Worm (Caenorhabditis elegans) whole organism, L2 larva: ENCODE results near the gene fbxa-202.

Experiments used
- C34F6.9 ChIP-seq: fragments of 150-350 bp; optimal IDR thresholded peaks from 2 replicates; lab custom pipeline; 2014; ENCODE audit warnings: missing biosample characterization, missing genetic modification characterization
- F13H6.1 ChIP-seq: sonication (generic microtip); optimal IDR thresholded peaks from 2 replicates; lab custom pipeline; 2016; ENCODE audit warnings: missing genetic modification characterization, missing compliant biosample characterization
- R02D3.7 ChIP-seq: fragments of 150-350 bp; optimal IDR thresholded peaks from 2 replicates; lab custom pipeline; 2014; ENCODE audit warnings: missing biosample characterization, missing genetic modification characterization
- Y55F3AM.14 ChIP-seq: fragments of 200-800 bp; sonication (Bioruptor generic); optimal IDR thresholded peaks from 2 replicates; lab custom pipeline; 2018; ENCODE audit warnings: mild to moderate bottlenecking, missing genetic modification characterization, missing compliant biosample characterization
- ZK546.5 ChIP-seq: sonication (generic microtip); optimal IDR thresholded peaks from 2 replicates; lab custom pipeline; 2017; ENCODE audit warnings: missing biosample characterization, missing genetic modification characterization
- alr-1 ChIP-seq: fragments of 150-350 bp; optimal IDR thresholded peaks from 2 replicates; lab custom pipeline; 2014; ENCODE audit warnings: missing biosample characterization, missing genetic modification characterization
- aly-2 ChIP-seq: fragments of 150-350 bp; optimal IDR thresholded peaks from 2 replicates; lab custom pipeline; 2014; ENCODE audit warnings: missing biosample characterization, missing genetic modification characterization
- ama-1 ChIP-seq: fragments of 150-350 bp; optimal IDR thresholded peaks from 2 replicates; lab custom pipeline; 2018; ENCODE audit warnings: inconsistent platforms
- blmp-1 ChIP-seq: sonication (generic microtip); optimal IDR thresholded peaks from 2 replicates; lab custom pipeline; 2017; ENCODE audit warnings: missing genetic modification characterization, mild to moderate bottlenecking, missing compliant biosample characterization, antibody characterized with exemption, moderate library complexity; ENCODE audit not compliant: insufficient read depth
- ceh-16 ChIP-seq: fragments of 150-350 bp; optimal IDR thresholded peaks from 2 replicates; lab custom pipeline; 2014; ENCODE audit warnings: missing biosample characterization, missing genetic modification characterization
- ceh-82 ChIP-seq: fragments of 150-350 bp; optimal IDR thresholded peaks from 2 replicates; lab custom pipeline; 2014; ENCODE audit warnings: missing biosample characterization, missing genetic modification characterization
- crh-2 ChIP-seq: sonication (generic microtip); optimal IDR thresholded peaks from 2 replicates; lab custom pipeline; 2017; ENCODE audit warnings: missing biosample characterization, missing genetic modification characterization
- dmd-4 ChIP-seq: sonication (generic microtip); optimal IDR thresholded peaks from 2 replicates; lab custom pipeline; 2017; ENCODE audit warnings: missing biosample characterization, missing genetic modification characterization
- elt-1 ChIP-seq: fragments of 150-350 bp; optimal IDR thresholded peaks from 2 replicates; lab custom pipeline; 2014; ENCODE audit warnings: missing biosample characterization, missing genetic modification characterization
- fos-1 ChIP-seq: fragments of 150-350 bp; optimal IDR thresholded peaks from 2 replicates; lab custom pipeline; 2014; ENCODE audit warnings: missing biosample characterization, missing genetic modification characterization
- lin-13 ChIP-seq: fragments of 150-350 bp; optimal IDR thresholded peaks from 2 replicates; lab custom pipeline; 2014; ENCODE audit warnings: missing biosample characterization, missing genetic modification reagents, missing genetic modification characterization
- lin-39 ChIP-seq: fragments of 150-350 bp; optimal IDR thresholded peaks from 2 replicates; lab custom pipeline; 2014; ENCODE audit warnings: missing biosample characterization, missing genetic modification reagents, missing genetic modification characterization
- lsy-2 ChIP-seq, 2 experiments: fragments of 150-350 bp in 1 of 2; sonication (generic microtip) in 1 of 2; optimal IDR thresholded peaks; 2 replicates each; lab custom pipeline; 2014 to 2017; ENCODE audit warnings: missing biosample characterization in 2 of 2, missing genetic modification characterization in 2 of 2
- mab-5 ChIP-seq: fragments of 150-350 bp; optimal IDR thresholded peaks from 2 replicates; lab custom pipeline; 2014; ENCODE audit warnings: missing biosample characterization, missing genetic modification characterization
- nhr-11 ChIP-seq: fragments of 150-350 bp; optimal IDR thresholded peaks from 2 replicates; lab custom pipeline; 2014; ENCODE audit warnings: missing biosample characterization, missing genetic modification characterization
- nhr-12 ChIP-seq: fragments of 150-350 bp; optimal IDR thresholded peaks from 2 replicates; lab custom pipeline; 2014; ENCODE audit warnings: missing biosample characterization, missing genetic modification characterization
- nhr-21 ChIP-seq: fragments of 150-350 bp; optimal IDR thresholded peaks from 2 replicates; lab custom pipeline; 2014; ENCODE audit warnings: missing biosample characterization, missing genetic modification characterization
- nhr-237 ChIP-seq: fragments of 150-350 bp; optimal IDR thresholded peaks from 2 replicates; lab custom pipeline; 2014; ENCODE audit warnings: missing biosample characterization, missing genetic modification characterization
- nhr-6 ChIP-seq: fragments of 150-350 bp; optimal IDR thresholded peaks from 2 replicates; lab custom pipeline; 2014; ENCODE audit warnings: missing biosample characterization, missing genetic modification characterization
- peb-1 ChIP-seq: fragments of 150-350 bp; optimal IDR thresholded peaks from 2 replicates; lab custom pipeline; 2014; ENCODE audit warnings: missing biosample characterization, missing genetic modification characterization
- sma-3 ChIP-seq: sonication (generic microtip); optimal IDR thresholded peaks from 2 replicates; lab custom pipeline; 2016; ENCODE audit warnings: missing genetic modification reagents, missing genetic modification characterization, missing compliant biosample characterization
- sma-9 ChIP-seq, 2 experiments: fragments of 150-350 bp in 1 of 2; sonication (generic microtip) in 1 of 2; optimal IDR thresholded peaks; 2 replicates each; lab custom pipeline; 2014 to 2016; ENCODE audit warnings: missing genetic modification characterization in 2 of 2, mild to moderate bottlenecking in 1 of 2, missing biosample characterization in 1 of 2, missing compliant biosample characterization in 1 of 2, missing genetic modification reagents in 1 of 2, moderate library complexity in 1 of 2
- unc-39 ChIP-seq: fragments of 150-350 bp; optimal IDR thresholded peaks from 2 replicates; lab custom pipeline; 2014; ENCODE audit warnings: missing biosample characterization, missing genetic modification characterization
- zag-1 ChIP-seq: fragments of 150-350 bp; optimal IDR thresholded peaks from 2 replicates; lab custom pipeline; 2014; ENCODE audit warnings: missing biosample characterization, missing genetic modification characterization
- ztf-1 ChIP-seq: fragments of 200-800 bp; sonication (Bioruptor generic); conservative IDR thresholded peaks from 2 replicates; pipeline ENCODE4 v1.3.6; 2022; ENCODE audit warnings: missing genetic modification characterization, missing compliant biosample characterization
- ztf-4 ChIP-seq: fragments of 150-350 bp; optimal IDR thresholded peaks from 2 replicates; lab custom pipeline; 2014; ENCODE audit warnings: missing biosample characterization, missing genetic modification characterization

The fbxa-202 gene

ce11 chrV:6322749-6323367, 4.2 kb upstream of the fbxa-202 start (continued):
- TF ChIP-seq sma-9 (GFP tag; optimal IDR thresholded peaks at IDR 0.05; lab: Kevin White, UChicago) (peak; percentile 69), sma-9 (tag; optimal IDR thresholded peaks at IDR 0.05; lab: Kevin White, UChicago) (no peak), ZK546.5 (tag; lab: Kevin White, UChicago) (no peak), nhr-6 (tag; lab: Kevin White, UChicago) (no peak)

- no peak for TF ChIP-seq nhr-11
- TF ChIP-seq dmd-4 (tag; lab: Kevin White, UChicago) = no peak
- TF ChIP-seq ztf-1 (GFP tag; lab: Robert Waterston, UW) = no peak
- no peak for TF ChIP-seq lin-13
- TF ChIP-seq nhr-12 (tag; lab: Kevin White, UChicago) = no peak
- TF ChIP-seq crh-2 = no peak
- TF ChIP-seq sma-3 (GFP tag; lab: Kevin White, UChicago) = no peak
Measured at ce11 chrV:6323602-6324001, 3.5 kb upstream of the fbxa-202 start.

- TF ChIP-seq zag-1 (tag; lab: Kevin White, UChicago) (no peak), Y55F3AM.14 (GFP tag; lab: Kevin White, UChicago) (no peak), sma-3 (GFP tag; lab: Kevin White, UChicago) (peak; percentile 38), C34F6.9 (tag; lab: Kevin White, UChicago) (no peak), nhr-12 (tag; lab: Kevin White, UChicago) (no peak), ztf-4 (tag; lab: Kevin White, UChicago) (no peak), lin-39 (tag; lab: Kevin White, UChicago) (no peak), nhr-21 (tag; lab: Kevin White, UChicago) (peak; percentile 8), crh-2 (peak; percentile 33), sma-9 (GFP tag; optimal IDR thresholded peaks at IDR 0.05; lab: Kevin White, UChicago) (no peak), sma-9 (tag; optimal IDR thresholded peaks at IDR 0.05; lab: Kevin White, UChicago) (no peak)
Measured at ce11 chrV:6326394-6326793, 686 bp upstream of the fbxa-202 start.

ce11 chrV:6328897-6329296, 1.8 kb downstream of the fbxa-202 start, which contains the start of gene T28C12.2:
T28C12.2 (plus strand) TSS chrV:6329197.
- TF ChIP-seq sma-3 (GFP tag; lab: Kevin White, UChicago) (no peak), blmp-1 (tag; lab: Kevin White, UChicago) (no peak), dmd-4 (tag; lab: Kevin White, UChicago) (no peak), lsy-2 (tag; optimal IDR thresholded peaks at IDR 0.05; lab: Kevin White, UChicago) (no peak), nhr-6 (tag; lab: Kevin White, UChicago) (no peak), nhr-237 (tag; lab: Kevin White, UChicago) (no peak), R02D3.7 (tag; lab: Kevin White, UChicago) (no peak), ztf-1 (GFP tag; lab: Robert Waterston, UW) (no peak), crh-2 (no peak), peb-1 (tag; lab: Kevin White, UChicago) (no peak), unc-39 (tag; lab: Kevin White, UChicago) (no peak)

ce11 chrV:6331607-6332006, 4.5 kb downstream of the fbxa-202 start, which contains the start of gene T28C12.1:
T28C12.1 (plus strand) TSS chrV:6331907.
- TF ChIP-seq blmp-1 (tag; lab: Kevin White, UChicago) (no peak), dmd-4 (tag; lab: Kevin White, UChicago) (no peak)

- no peak for TF ChIP-seq aly-2 (tag; lab: Kevin White, UChicago)
- peak; percentile 39 for TF ChIP-seq Y55F3AM.14 (GFP tag; lab: Kevin White, UChicago)
- no peak for TF ChIP-seq ama-1 (lab: Kevin White, UChicago)
- TF ChIP-seq fos-1 = no peak
- TF ChIP-seq, all 48 proteins: peak for 1
Measured at ce11 chrV:6335226-6335625, 8.1 kb downstream of the fbxa-202 start.

- TF ChIP-seq F13H6.1 (no peak), blmp-1 (tag; lab: Kevin White, UChicago) (no peak), sma-3 (GFP tag; lab: Kevin White, UChicago) (no peak), crh-2 (no peak), aly-2 (tag; lab: Kevin White, UChicago) (no peak), elt-1 (no peak), Y55F3AM.14 (GFP tag; lab: Kevin White, UChicago) (no peak), ceh-82 (tag; lab: Kevin White, UChicago) (no peak), mab-5 (tag; lab: Kevin White, UChicago) (no peak), nhr-12 (tag; lab: Kevin White, UChicago) (no peak), nhr-21 (tag; lab: Kevin White, UChicago) (no peak), ztf-4 (tag; lab: Kevin White, UChicago) (no peak), alr-1 (tag; lab: Kevin White, UChicago) (no peak), ceh-16 (tag; lab: Kevin White, UChicago) (no peak), ZK546.5 (tag; lab: Kevin White, UChicago) (no peak), nhr-6 (tag; lab: Kevin White, UChicago) (no peak), nhr-11 (no peak), ztf-1 (GFP tag; lab: Robert Waterston, UW) (no peak), fos-1 (no peak)
Measured at ce11 chrV:6336108-6336507, 9.0 kb downstream of the fbxa-202 start, which contains the start of gene T28C12.6. T28C12.6 (minus strand) TSS chrV:6336119.
